Worm (Caenorhabditis elegans) whole organism, mixed stage, embryonic: ENCODE data around the gene EEED8.13.

Experiments
- M03D4.4 ChIP-seq: sonication (generic microtip); optimal IDR thresholded peaks from 2 replicates; lab custom pipeline; 2017; ENCODE audit warnings: mild to moderate bottlenecking, missing genetic modification characterization, missing compliant biosample characterization
- bed-3 ChIP-seq: fragments of 200-800 bp; sonication (Bioruptor generic); optimal IDR thresholded peaks from 3 replicates; lab custom pipeline; 2018; ENCODE audit warnings: mild to moderate bottlenecking, missing genetic modification characterization, moderate library complexity, missing compliant biosample characterization
- blmp-1 ChIP-seq: fragments of 150-350 bp; optimal IDR thresholded peaks from 2 replicates; lab custom pipeline; 2014; ENCODE audit warnings: missing biosample characterization, missing genetic modification characterization
- ceh-39 ChIP-seq: fragments of 150-350 bp; optimal IDR thresholded peaks from 2 replicates; lab custom pipeline; 2014; ENCODE audit warnings: missing biosample characterization, missing genetic modification characterization
- ceh-43 ChIP-seq: fragments of 200-800 bp; sonication (Bioruptor generic); optimal IDR thresholded peaks from 2 replicates; lab custom pipeline; 2018; ENCODE audit warnings: mild to moderate bottlenecking, missing genetic modification characterization, moderate library complexity, missing compliant biosample characterization
- ceh-83 ChIP-seq: fragments of 200-800 bp; sonication (Bioruptor generic); optimal IDR thresholded peaks from 2 replicates; lab custom pipeline; 2018; ENCODE audit warnings: mild to moderate bottlenecking, missing genetic modification characterization, missing compliant biosample characterization
- ces-1 ChIP-seq: fragments of 150-350 bp; optimal IDR thresholded peaks from 2 replicates; lab custom pipeline; 2014; ENCODE audit warnings: missing biosample characterization, missing genetic modification reagents, missing genetic modification characterization
- cnd-1 ChIP-seq: fragments of 200-800 bp; sonication (Bioruptor generic); optimal IDR thresholded peaks from 2 replicates; lab custom pipeline; 2018; ENCODE audit warnings: mild to moderate bottlenecking, missing genetic modification characterization, missing compliant biosample characterization
- drap-1 ChIP-seq: fragments of 200-800 bp; sonication (Bioruptor generic); optimal IDR thresholded peaks from 3 replicates; lab custom pipeline; 2018; ENCODE audit warnings: mild to moderate bottlenecking, missing genetic modification characterization, missing compliant biosample characterization
- elt-1 ChIP-seq: sonication (generic microtip); optimal IDR thresholded peaks from 2 replicates; lab custom pipeline; 2017; ENCODE audit warnings: missing genetic modification characterization, mild to moderate bottlenecking, missing compliant biosample characterization, antibody characterized with exemption, moderate library complexity, borderline replicate concordance; ENCODE audit not compliant: insufficient read depth
- elt-3 ChIP-seq: fragments of 150-350 bp; optimal IDR thresholded peaks from 2 replicates; lab custom pipeline; 2014; ENCODE audit warnings: missing biosample characterization, missing genetic modification characterization
- flh-1 ChIP-seq: fragments of 200-800 bp; sonication (Bioruptor generic); optimal IDR thresholded peaks from 2 replicates; lab custom pipeline; 2018; ENCODE audit warnings: mild to moderate bottlenecking, missing genetic modification characterization, moderate library complexity, missing compliant biosample characterization
- ham-2 ChIP-seq: fragments of 200-800 bp; sonication (Bioruptor generic); optimal IDR thresholded peaks from 2 replicates; lab custom pipeline; 2018; ENCODE audit warnings: mild to moderate bottlenecking, missing genetic modification characterization, missing compliant biosample characterization
- hlh-1 ChIP-seq: fragments of 150-350 bp; optimal IDR thresholded peaks from 2 replicates; lab custom pipeline; 2014; ENCODE audit warnings: missing biosample characterization, missing genetic modification reagents, missing genetic modification characterization
- lin-13 ChIP-seq: fragments of 150-350 bp; optimal IDR thresholded peaks from 2 replicates; lab custom pipeline; 2014; ENCODE audit warnings: missing biosample characterization, missing genetic modification characterization
- lin-32 ChIP-seq: fragments of 200-800 bp; sonication (Bioruptor generic); optimal IDR thresholded peaks from 2 replicates; lab custom pipeline; 2018; ENCODE audit warnings: mild to moderate bottlenecking, missing genetic modification characterization, missing compliant biosample characterization
- lsy-2 ChIP-seq: fragments of 150-350 bp; optimal IDR thresholded peaks from 2 replicates; lab custom pipeline; 2014; ENCODE audit warnings: missing biosample characterization, missing genetic modification characterization
- mab-5 ChIP-seq: fragments of 150-350 bp; optimal IDR thresholded peaks from 2 replicates; lab custom pipeline; 2014; ENCODE audit warnings: missing biosample characterization, missing genetic modification characterization
- mep-1 ChIP-seq: fragments of 150-350 bp; optimal IDR thresholded peaks from 2 replicates; lab custom pipeline; 2017; ENCODE audit warnings: missing biosample characterization, missing genetic modification reagents, missing genetic modification characterization, inconsistent platforms
- mls-2 ChIP-seq: sonication (generic microtip); optimal IDR thresholded peaks from 2 replicates; lab custom pipeline; 2016; ENCODE audit warnings: mild to moderate bottlenecking, missing genetic modification characterization, moderate library complexity, missing compliant biosample characterization
- nhr-12 ChIP-seq: fragments of 150-350 bp; optimal IDR thresholded peaks from 2 replicates; lab custom pipeline; 2014; ENCODE audit warnings: missing biosample characterization, missing genetic modification characterization
- nhr-237 ChIP-seq: fragments of 150-350 bp; optimal IDR thresholded peaks from 2 replicates; lab custom pipeline; 2014; ENCODE audit warnings: missing biosample characterization, missing genetic modification characterization
- nhr-28 ChIP-seq: fragments of 150-350 bp; optimal IDR thresholded peaks from 2 replicates; lab custom pipeline; 2014; ENCODE audit warnings: missing biosample characterization, missing genetic modification characterization
- nhr-76 ChIP-seq: sonication (generic microtip); optimal IDR thresholded peaks from 2 replicates; lab custom pipeline; 2017; ENCODE audit warnings: missing biosample characterization, missing genetic modification characterization
- pha-4 ChIP-seq: fragments of 150-350 bp; optimal IDR thresholded peaks from 2 replicates; lab custom pipeline; 2018; ENCODE audit warnings: missing biosample characterization, missing genetic modification reagents, missing genetic modification characterization
- sem-2 ChIP-seq: fragments of 200-800 bp; sonication (Bioruptor generic); optimal IDR thresholded peaks from 2 replicates; lab custom pipeline; 2018; ENCODE audit warnings: mild to moderate bottlenecking, missing genetic modification characterization, missing compliant biosample characterization
- snpc-4 ChIP-seq: fragments of 150-350 bp; optimal IDR thresholded peaks from 2 replicates; lab custom pipeline; 2014; ENCODE audit warnings: missing biosample characterization, missing genetic modification characterization
- sptf-1 ChIP-seq: sonication (generic microtip); optimal IDR thresholded peaks from 2 replicates; lab custom pipeline; 2017; ENCODE audit warnings: mild to moderate bottlenecking, missing genetic modification characterization, moderate library complexity, missing compliant biosample characterization
- tbx-8 ChIP-seq: fragments of 200-800 bp; sonication (Bioruptor generic); optimal IDR thresholded peaks from 2 replicates; lab custom pipeline; 2018; ENCODE audit warnings: mild to moderate bottlenecking, missing genetic modification characterization, moderate library complexity, missing compliant biosample characterization
- unc-120 ChIP-seq: sonication (generic microtip); optimal IDR thresholded peaks from 2 replicates; lab custom pipeline; 2017; ENCODE audit warnings: missing genetic modification characterization, missing compliant biosample characterization; ENCODE audit not compliant: poor library complexity, severe bottlenecking
- unc-39 ChIP-seq: fragments of 150-350 bp; optimal IDR thresholded peaks from 2 replicates; lab custom pipeline; 2014; ENCODE audit warnings: missing biosample characterization, missing genetic modification characterization
- unc-62 ChIP-seq: fragments of 150-350 bp; optimal IDR thresholded peaks from 2 replicates; lab custom pipeline; 2014; ENCODE audit warnings: missing biosample characterization, missing genetic modification reagents, missing genetic modification characterization
- zip-8 ChIP-seq: fragments of 150-350 bp; optimal IDR thresholded peaks from 2 replicates; lab custom pipeline; 2014; ENCODE audit warnings: missing biosample characterization, missing genetic modification characterization
- ztf-11 ChIP-seq: fragments of 150-350 bp; optimal IDR thresholded peaks from 2 replicates; lab custom pipeline; 2014; ENCODE audit warnings: missing biosample characterization, missing genetic modification characterization

Gene EEED8.13

ce11 chrII:5393090-5393489 is 19.3 kb downstream of the EEED8.13 start, which contains the start of gene brap-2:
Gene brap-2, minus strand, starts transcription at chrII:5393190.
- TF ChIP-seq lin-32 (GFP tag; lab: Kevin White, UChicago) (no peak), snpc-4 (tag; lab: Kevin White, UChicago) (no peak), ham-2 (GFP tag; lab: Kevin White, UChicago) (no peak), elt-1 (no peak), mls-2 (tag; lab: Kevin White, UChicago) (no peak), bed-3 (GFP tag; lab: Kevin White, UChicago) (no peak), ceh-39 (no peak), drap-1 (GFP tag; lab: Kevin White, UChicago) (no peak)

DNA sequence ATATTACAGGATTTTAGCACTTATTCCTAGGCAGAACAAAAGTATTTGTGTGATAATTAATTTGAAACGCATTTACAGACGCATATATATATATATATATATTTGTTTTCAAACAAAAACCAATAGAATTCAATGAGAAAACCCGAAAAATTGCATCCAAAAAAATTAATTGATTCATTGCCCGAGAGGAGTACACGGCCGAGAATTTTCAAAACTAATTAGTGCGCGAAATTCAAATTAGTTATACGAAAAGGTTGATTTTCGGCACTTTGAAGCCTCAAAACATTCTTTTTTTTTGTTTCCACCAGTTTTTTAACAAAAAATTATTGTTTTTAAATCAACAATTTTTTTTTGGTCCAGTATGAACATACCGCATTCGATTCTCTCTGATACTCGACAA is 20.9 kb downstream of the EEED8.13 start:
- TF ChIP-seq nhr-237 (no peak), elt-1 (no peak), snpc-4 (tag; lab: Kevin White, UChicago) (no peak), mls-2 (tag; lab: Kevin White, UChicago) (no peak), lin-13 (no peak), unc-39 (tag; lab: Kevin White, UChicago) (no peak), nhr-12 (tag; lab: Kevin White, UChicago) (no peak), sem-2 (GFP tag; lab: Kevin White, UChicago) (no peak), ham-2 (GFP tag; lab: Kevin White, UChicago) (no peak)

DNA sequence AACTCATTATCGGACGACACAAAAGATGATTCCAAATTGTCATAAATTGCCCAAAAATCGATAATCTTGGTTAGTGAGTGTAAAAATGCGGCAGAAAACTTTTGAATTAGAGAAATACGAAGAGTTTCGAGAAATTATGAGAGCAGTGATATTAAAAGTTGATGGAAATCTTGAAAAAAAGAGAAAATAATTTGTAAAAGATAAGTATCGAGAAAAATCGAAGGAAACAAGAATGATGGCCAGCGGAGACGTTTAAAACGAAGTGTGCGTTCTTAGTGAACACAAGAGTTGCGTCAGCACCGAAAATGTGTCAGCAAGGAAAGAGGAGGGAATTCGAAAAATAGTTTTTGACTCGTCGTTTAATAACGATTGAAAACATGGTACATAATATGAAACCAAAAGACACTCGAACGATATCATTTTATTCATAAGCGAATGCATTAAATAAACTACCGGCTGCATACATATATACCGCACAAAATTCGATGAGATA is 22.5 kb downstream of the EEED8.13 start, which contains the start of gene ndx-6:
Gene ndx-6, minus strand, starts transcription at position 51 of the 493 bp plus-strand sequence.
- TF ChIP-seq tbx-8 (GFP tag; lab: Kevin White, UChicago) (no peak), unc-120 (tag; lab: Kevin White, UChicago) (peak; percentile 50), sem-2 (GFP tag; lab: Kevin White, UChicago) (no peak), pha-4 (tag; lab: Kevin White, UChicago) (peak; percentile 82), M03D4.4 (tag; lab: Kevin White, UChicago) (peak; percentile 46), ceh-43 (GFP tag; lab: Kevin White, UChicago) (no peak), ceh-39 (no peak), ces-1 (peak; percentile 34), cnd-1 (tag; lab: Kevin White, UChicago) (no peak), nhr-76 (tag; lab: Kevin White, UChicago) (no peak), elt-3 (no peak), lin-13 (peak; percentile 75), ceh-83 (GFP tag; lab: Kevin White, UChicago) (peak; percentile 2), lsy-2 (tag; lab: Kevin White, UChicago) (peak; percentile 78), flh-1 (GFP tag; lab: Kevin White, UChicago) (no peak), mls-2 (tag; lab: Kevin White, UChicago) (peak; percentile 61), nhr-28 (no peak), nhr-237 (peak; percentile 74), unc-62 (peak; percentile 7), lin-32 (GFP tag; lab: Kevin White, UChicago) (no peak), blmp-1 (tag; lab: Kevin White, UChicago) (no peak), mab-5 (tag; lab: Kevin White, UChicago) (no peak), snpc-4 (tag; lab: Kevin White, UChicago) (no peak), nhr-12 (tag; lab: Kevin White, UChicago) (no peak), drap-1 (GFP tag; lab: Kevin White, UChicago) (peak; percentile 25), mep-1 (tag; lab: Kevin White, UChicago) (peak; percentile 92), ham-2 (GFP tag; lab: Kevin White, UChicago) (no peak), ztf-11 (tag; lab: Kevin White, UChicago) (no peak), elt-1 (no peak), hlh-1 (tag; lab: Kevin White, UChicago) (peak; percentile 25), zip-8 (tag; lab: Kevin White, UChicago) (peak; percentile 19), bed-3 (GFP tag; lab: Kevin White, UChicago) (no peak), sptf-1 (tag; lab: Kevin White, UChicago) (peak; percentile 71)
